Worm (Caenorhabditis elegans) whole organism, young adult: Measurements from ENCODE around the gene cutl-26.

Source experiments
- K12H6.12 ChIP-seq: fragments of 200-800 bp; sonication (Bioruptor generic); optimal IDR thresholded peaks from 2 replicates; lab custom pipeline; 2018; ENCODE audit warnings: mild to moderate bottlenecking, missing genetic modification characterization, missing compliant biosample characterization
- bed-1 ChIP-seq: fragments of 200-800 bp; sonication (Bioruptor generic); IDR thresholded peaks from 2 replicates; pipeline ENCODE4 v1.3.6; 2022; ENCODE audit warnings: missing genetic modification reagents, missing genetic modification characterization, missing compliant biosample characterization
- lin-40 ChIP-seq: sonication (generic microtip); optimal IDR thresholded peaks from 2 replicates; lab custom pipeline; 2016; ENCODE audit warnings: missing genetic modification characterization, mild to moderate bottlenecking, missing compliant biosample characterization, missing genotype, missing genetic modification reagents
- lsy-27 ChIP-seq: sonication (generic microtip); optimal IDR thresholded peaks from 2 replicates; lab custom pipeline; 2017; ENCODE audit warnings: missing genetic modification characterization, mild to moderate bottlenecking, missing compliant biosample characterization, antibody characterized with exemption, missing genotype, borderline replicate concordance; ENCODE audit not compliant: insufficient read depth
- mcd-1 ChIP-seq: fragments of 200-800 bp; sonication (Bioruptor generic); IDR thresholded peaks from 2 replicates; pipeline ENCODE4 v1.3.6; 2022; ENCODE audit warnings: missing genetic modification reagents, missing genetic modification characterization, missing compliant biosample characterization
- nfyb-1 ChIP-seq: fragments of 200-800 bp; sonication (Bioruptor generic); IDR thresholded peaks from 2 replicates; pipeline ENCODE4 v1.3.6; 2022; ENCODE audit warnings: missing genetic modification reagents, missing genetic modification characterization, missing compliant biosample characterization
- unc-130 ChIP-seq: sonication (generic microtip); optimal IDR thresholded peaks from 2 replicates; lab custom pipeline; 2016; ENCODE audit warnings: missing genetic modification reagents, missing genetic modification characterization, missing compliant biosample characterization
- ztf-3 ChIP-seq: fragments of 200-800 bp; sonication (Bioruptor generic); optimal IDR thresholded peaks from 2 replicates; lab custom pipeline; 2018; ENCODE audit warnings: mild to moderate bottlenecking, missing genetic modification characterization, missing compliant biosample characterization

ce11 chrIV:740674-741073, 33.1 kb upstream of the cutl-26 start:
- TF ChIP-seq bed-1 = no peak
- TF ChIP-seq ztf-3 (GFP tag; lab: Kevin White, UChicago) = no peak
- TF ChIP-seq unc-130 (GFP tag; lab: Kevin White, UChicago) = no peak
- TF ChIP-seq nfyb-1 (GFP tag; lab: Robert Waterston, UW) = no peak
- no peak for TF ChIP-seq lin-40 (tag; lab: Kevin White, UChicago)
- TF ChIP-seq mcd-1 = no peak
- TF ChIP-seq lsy-27 (tag; lab: Kevin White, UChicago) = no peak
- TF ChIP-seq K12H6.12 = no peak
